Worm (Caenorhabditis elegans): ENCODE results near the gene gly-7.

- TF ChIP-seq ceh-36 (tag; optimal IDR thresholded peaks at IDR 0.05), result no peak
- TF ChIP-seq sea-1 (GFP tag; conservative IDR thresholded peaks at IDR 0.05), result no peak
- no peak for TF ChIP-seq flt-1 (GFP tag; IDR thresholded peaks at IDR 0.05)
- no peak for TF ChIP-seq hnd-1 (tag; optimal IDR thresholded peaks at IDR 0.05)
- no peak for TF ChIP-seq F13C5.2 (tag; optimal IDR thresholded peaks at IDR 0.05)
- no peak for TF ChIP-seq scrt-1 (GFP tag; IDR thresholded peaks at IDR 0.05)
- TF ChIP-seq hmg-4 (GFP tag; optimal IDR thresholded peaks at IDR 0.05), result no peak
- no peak for TF ChIP-seq ets-7 (tag; optimal IDR thresholded peaks at IDR 0.05)
- no peak for TF ChIP-seq ama-1 (optimal IDR thresholded peaks at IDR 0.05)
- no peak for TF ChIP-seq aly-1 (tag; optimal IDR thresholded peaks at IDR 0.05)
- no peak for TF ChIP-seq tbx-11 (GFP tag; IDR thresholded peaks at IDR 0.05)
- TF ChIP-seq tra-4 (tag; optimal IDR thresholded peaks at IDR 0.05), result no peak
- TF ChIP-seq B0310.2 (tag; optimal IDR thresholded peaks at IDR 0.05), result no peak
- no peak for TF ChIP-seq tbx-37 (GFP tag; conservative IDR thresholded peaks at IDR 0.05)
Observed at ce11 chrV:1862954-1863353, 41.8 kb upstream of the gly-7 start.
